Worm (Caenorhabditis elegans) whole organism, late embryonic: ENCODE data around the gene Y54G11A.19.

ENCODE experiments used
- C08G9.2 ChIP-seq: sonication (generic microtip); optimal IDR thresholded peaks from 2 replicates; lab custom pipeline; 2016; ENCODE audit warnings: mild to moderate bottlenecking, missing genetic modification characterization, moderate library complexity, missing compliant biosample characterization
- K02D7.2 ChIP-seq: sonication (generic microtip); optimal IDR thresholded peaks from 2 replicates; lab custom pipeline; 2017; ENCODE audit warnings: mild to moderate bottlenecking, missing genetic modification characterization, missing compliant biosample characterization
- K09A11.1 ChIP-seq: sonication (generic microtip); optimal IDR thresholded peaks from 2 replicates; lab custom pipeline; 2017; ENCODE audit warnings: antibody characterized with exemption, mild to moderate bottlenecking, missing genetic modification characterization, missing compliant biosample characterization; ENCODE audit not compliant: insufficient read depth
- Y22D7AL.16 ChIP-seq: sonication (generic microtip); optimal IDR thresholded peaks from 2 replicates; lab custom pipeline; 2016; ENCODE audit warnings: missing genetic modification characterization, missing compliant biosample characterization
- ama-1 ChIP-seq: fragments of 150-350 bp; optimal IDR thresholded peaks from 2 replicates; lab custom pipeline; 2014
- ceh-14 ChIP-seq: sonication (generic microtip); optimal IDR thresholded peaks from 2 replicates; lab custom pipeline; 2016; ENCODE audit warnings: missing genotype, missing genetic modification characterization, missing compliant biosample characterization
- ceh-19 ChIP-seq: fragments of 200-800 bp; sonication (Bioruptor generic); optimal IDR thresholded peaks from 2 replicates; lab custom pipeline; 2018; ENCODE audit warnings: mild to moderate bottlenecking, missing genetic modification characterization, missing compliant biosample characterization
- ceh-2 ChIP-seq: sonication (generic microtip); optimal IDR thresholded peaks from 2 replicates; lab custom pipeline; 2016; ENCODE audit warnings: missing genotype, missing genetic modification characterization, missing compliant biosample characterization
- ceh-22 ChIP-seq: sonication (generic microtip); optimal IDR thresholded peaks from 2 replicates; lab custom pipeline; 2017; ENCODE audit warnings: missing biosample characterization, missing genetic modification characterization
- ceh-24 ChIP-seq: sonication (generic microtip); optimal IDR thresholded peaks from 2 replicates; lab custom pipeline; 2016; ENCODE audit warnings: mild to moderate bottlenecking, missing genetic modification characterization, missing compliant biosample characterization
- ceh-31 ChIP-seq: sonication (generic microtip); optimal IDR thresholded peaks from 2 replicates; lab custom pipeline; 2016; ENCODE audit warnings: missing genetic modification characterization, missing compliant biosample characterization
- ceh-34 ChIP-seq: sonication (generic microtip); optimal IDR thresholded peaks from 2 replicates; lab custom pipeline; 2016; ENCODE audit warnings: mild to moderate bottlenecking, missing genetic modification characterization, missing compliant biosample characterization
- ceh-45 ChIP-seq: fragments of 200-800 bp; sonication (Bioruptor generic); IDR thresholded peaks from 2 replicates; pipeline ENCODE4 v1.3.6; 2022; ENCODE audit warnings: missing genetic modification reagents, missing genetic modification characterization, missing compliant biosample characterization
- ceh-48 ChIP-seq: sonication (generic microtip); optimal IDR thresholded peaks from 2 replicates; lab custom pipeline; 2016; ENCODE audit warnings: missing genetic modification characterization, inconsistent platforms, missing compliant biosample characterization
- ceh-9 ChIP-seq: sonication (generic microtip); optimal IDR thresholded peaks from 2 replicates; lab custom pipeline; 2016; ENCODE audit warnings: mild to moderate bottlenecking, missing genetic modification characterization, inconsistent platforms, missing compliant biosample characterization
- che-1 ChIP-seq: sonication (generic microtip); optimal IDR thresholded peaks from 2 replicates; lab custom pipeline; 2016; ENCODE audit warnings: mild to moderate bottlenecking, missing genetic modification characterization, missing compliant biosample characterization
- elt-2 ChIP-seq: sonication (generic microtip); optimal IDR thresholded peaks from 2 replicates; lab custom pipeline; 2016; ENCODE audit warnings: missing genetic modification reagents, missing genetic modification characterization, missing compliant biosample characterization
- ets-4 ChIP-seq: sonication (generic microtip); optimal IDR thresholded peaks from 2 replicates; lab custom pipeline; 2016; ENCODE audit warnings: missing genetic modification characterization, missing compliant biosample characterization
- eyg-1 ChIP-seq: sonication (generic microtip); optimal IDR thresholded peaks from 2 replicates; lab custom pipeline; 2016; ENCODE audit warnings: missing genotype, missing genetic modification characterization, missing compliant biosample characterization
- fax-1 ChIP-seq: sonication (generic microtip); optimal IDR thresholded peaks from 2 replicates; lab custom pipeline; 2016; ENCODE audit warnings: missing genotype, missing genetic modification characterization, missing compliant biosample characterization
- fkh-6 ChIP-seq: sonication (generic microtip); optimal IDR thresholded peaks from 2 replicates; lab custom pipeline; 2016; ENCODE audit warnings: missing genetic modification characterization, missing compliant biosample characterization
- gmeb-2 ChIP-seq: sonication (generic microtip); optimal IDR thresholded peaks from 2 replicates; lab custom pipeline; 2016; ENCODE audit warnings: missing genetic modification characterization, inconsistent platforms, missing compliant biosample characterization
- hlh-13 ChIP-seq: fragments of 200-800 bp; sonication (Bioruptor generic); optimal IDR thresholded peaks from 2 replicates; lab custom pipeline; 2018; ENCODE audit warnings: mild to moderate bottlenecking, missing genetic modification characterization, missing compliant biosample characterization
- hlh-15 ChIP-seq: sonication (generic microtip); optimal IDR thresholded peaks from 2 replicates; lab custom pipeline; 2016; ENCODE audit warnings: missing genetic modification characterization, missing compliant biosample characterization
- hlh-6 ChIP-seq: sonication (generic microtip); optimal IDR thresholded peaks from 2 replicates; lab custom pipeline; 2016; ENCODE audit warnings: missing genotype, missing genetic modification characterization, missing compliant biosample characterization
- hlh-8 ChIP-seq: sonication (generic microtip); optimal IDR thresholded peaks from 2 replicates; lab custom pipeline; 2016; ENCODE audit warnings: missing genotype, missing genetic modification characterization, missing compliant biosample characterization
- lim-6 ChIP-seq: sonication (generic microtip); optimal IDR thresholded peaks from 2 replicates; lab custom pipeline; 2016; ENCODE audit warnings: missing genetic modification characterization, missing compliant biosample characterization
- lin-11 ChIP-seq: fragments of 200-800 bp; sonication (Bioruptor generic); optimal IDR thresholded peaks from 2 replicates; lab custom pipeline; 2018; ENCODE audit warnings: mild to moderate bottlenecking, missing genetic modification characterization, missing compliant biosample characterization
- madf-2 ChIP-seq: sonication (generic microtip); optimal IDR thresholded peaks from 2 replicates; lab custom pipeline; 2017; ENCODE audit warnings: missing genetic modification characterization, missing compliant biosample characterization
- mec-3 ChIP-seq: sonication (generic microtip); optimal IDR thresholded peaks from 2 replicates; lab custom pipeline; 2016; ENCODE audit warnings: borderline replicate concordance, missing genetic modification characterization, missing compliant biosample characterization
- nfya-1 ChIP-seq: sonication (generic microtip); optimal IDR thresholded peaks from 2 replicates; lab custom pipeline; 2017; ENCODE audit warnings: missing genetic modification characterization, mild to moderate bottlenecking, missing compliant biosample characterization, antibody characterized with exemption, moderate library complexity
- nhr-11 ChIP-seq: fragments of 150-350 bp; optimal IDR thresholded peaks from 2 replicates; lab custom pipeline; 2014; ENCODE audit warnings: missing biosample characterization, missing genetic modification characterization
- odd-2 ChIP-seq: sonication (generic microtip); optimal IDR thresholded peaks from 2 replicates; lab custom pipeline; 2017; ENCODE audit warnings: antibody characterized with exemption, mild to moderate bottlenecking, missing genetic modification characterization, missing compliant biosample characterization
- pha-2 ChIP-seq: sonication (generic microtip); optimal IDR thresholded peaks from 2 replicates; lab custom pipeline; 2017; ENCODE audit warnings: mild to moderate bottlenecking, missing genetic modification characterization, missing compliant biosample characterization
- pqm-1 ChIP-seq: sonication (generic microtip); optimal IDR thresholded peaks from 2 replicates; lab custom pipeline; 2016; ENCODE audit warnings: missing genetic modification characterization, missing compliant biosample characterization
- pros-1 ChIP-seq: fragments of 150-350 bp; optimal IDR thresholded peaks from 2 replicates; lab custom pipeline; 2014; ENCODE audit warnings: missing biosample characterization, missing genetic modification reagents, missing genetic modification characterization
- sdc-2 ChIP-seq: sonication (generic microtip); optimal IDR thresholded peaks from 2 replicates; lab custom pipeline; 2016; ENCODE audit warnings: missing genotype, missing genetic modification characterization, missing compliant biosample characterization
- sox-2 ChIP-seq: fragments of 200-800 bp; sonication (Bioruptor generic); IDR thresholded peaks from 2 replicates; pipeline ENCODE4 v1.3.6; 2022; ENCODE audit warnings: missing genetic modification reagents, missing genetic modification characterization, missing compliant biosample characterization
- sox-4 ChIP-seq: sonication (generic microtip); optimal IDR thresholded peaks from 2 replicates; lab custom pipeline; 2017; ENCODE audit warnings: mild to moderate bottlenecking, missing genetic modification characterization, inconsistent platforms, missing compliant biosample characterization
- tbx-7 ChIP-seq: sonication (generic microtip); optimal IDR thresholded peaks from 2 replicates; lab custom pipeline; 2016; ENCODE audit warnings: missing genotype, missing genetic modification characterization, missing compliant biosample characterization
- ttx-3 ChIP-seq: sonication (generic microtip); optimal IDR thresholded peaks from 2 replicates; lab custom pipeline; 2016; ENCODE audit warnings: missing genetic modification reagents, missing genetic modification characterization, missing compliant biosample characterization
- unc-3 ChIP-seq, 2 experiments: fragments of 200-800 bp in 1 of 2; sonication (Bioruptor generic) in 1 of 2; sonication (generic microtip) in 1 of 2; conservative IDR thresholded peaks in 1 of 2; optimal IDR thresholded peaks in 1 of 2; 2 replicates each; pipeline versions ENCODE4 v1.3.6 to Lab custom; 2016 to 2022; ENCODE audit warnings: missing compliant biosample characterization in 2 of 2, missing genetic modification characterization in 2 of 2, missing genetic modification reagents in 1 of 2
- unc-42 ChIP-seq: sonication (generic microtip); optimal IDR thresholded peaks from 2 replicates; lab custom pipeline; 2016; ENCODE audit warnings: missing genotype, missing genetic modification characterization, missing compliant biosample characterization
- unc-55 ChIP-seq: sonication (generic microtip); optimal IDR thresholded peaks from 2 replicates; lab custom pipeline; 2017; ENCODE audit warnings: missing biosample characterization, missing genetic modification reagents, missing genetic modification characterization
- unc-86 ChIP-seq: sonication (generic microtip); optimal IDR thresholded peaks from 2 replicates; lab custom pipeline; 2016; ENCODE audit warnings: missing genetic modification characterization, missing compliant biosample characterization
- ztf-16 ChIP-seq: sonication (generic microtip); optimal IDR thresholded peaks from 2 replicates; lab custom pipeline; 2017; ENCODE audit warnings: missing genetic modification characterization, missing compliant biosample characterization

Y54G11A.19 gene

DNA sequence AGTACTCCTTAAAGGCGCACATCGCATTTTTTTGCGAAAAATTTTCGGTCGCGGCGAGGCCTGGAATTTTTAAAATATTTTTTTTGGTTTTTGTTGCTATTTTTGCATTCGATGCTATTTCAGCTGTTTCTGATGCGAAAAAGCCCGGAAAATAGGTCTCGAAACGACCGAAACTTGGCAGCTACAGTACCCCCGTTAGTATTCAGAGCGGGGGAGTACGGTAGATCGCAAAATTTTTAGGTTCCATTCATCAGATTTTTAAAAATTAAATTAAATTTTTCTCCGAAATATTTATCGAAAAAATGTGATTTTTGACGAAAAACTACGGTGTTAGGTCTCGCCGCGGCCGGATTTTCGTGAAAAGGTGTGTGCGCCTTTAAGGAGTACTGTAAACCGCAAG, 829 bp downstream of the Y54G11A.19 start:
- TF ChIP-seq tbx-7 (tag; lab: Kevin White, UChicago), result no peak
- TF ChIP-seq ama-1 (lab: Kevin White, UChicago), result no peak
- TF ChIP-seq ceh-9 (tag; lab: Kevin White, UChicago), result no peak
- no peak for TF ChIP-seq ceh-31 (tag; lab: Kevin White, UChicago)
- no peak for TF ChIP-seq sdc-2 (tag; lab: Kevin White, UChicago)
- no peak for TF ChIP-seq eyg-1 (tag; lab: Kevin White, UChicago)

- TF ChIP-seq elt-2, result no peak
- TF ChIP-seq ets-4 (tag; lab: Kevin White, UChicago), result no peak
- TF ChIP-seq ceh-2 (tag; lab: Kevin White, UChicago), result no peak
- TF ChIP-seq madf-2 (tag; lab: Kevin White, UChicago), result no peak
- no peak for TF ChIP-seq ceh-19 (GFP tag; lab: Kevin White, UChicago)
- TF ChIP-seq pha-2 (tag; lab: Kevin White, UChicago), result no peak
- no peak for TF ChIP-seq pqm-1
- TF ChIP-seq K02D7.2 (tag; lab: Kevin White, UChicago), result no peak
- no peak for TF ChIP-seq unc-86 (tag; lab: Kevin White, UChicago)
- TF ChIP-seq sdc-2 (tag; lab: Kevin White, UChicago), result no peak
These were observed 4.6 kb downstream of the Y54G11A.19 start, which contains the start of gene Y54G11A.2 for ce11 chrII:14252057-14252456. Gene Y54G11A.2 (plus strand): TSS chrII:14252357.

ce11 chrII:14251400-14251940, 5.2 kb downstream of the Y54G11A.19 start:
- TF ChIP-seq Y22D7AL.16 (tag; lab: Kevin White, UChicago) (peak; percentile 36), ceh-45 (no peak), nhr-11 (tag; lab: Kevin White, UChicago) (no peak), pros-1 (tag; lab: Kevin White, UChicago) (peak; percentile 55), sdc-2 (tag; lab: Kevin White, UChicago) (peak; percentile 60), lim-6 (tag; lab: Kevin White, UChicago) (no peak), che-1 (peak; percentile 16), K09A11.1 (tag; lab: Kevin White, UChicago) (peak; percentile 6), ama-1 (lab: Kevin White, UChicago) (peak; percentile 90), C08G9.2 (tag; lab: Kevin White, UChicago) (peak; percentile 61), hlh-15 (tag; lab: Kevin White, UChicago) (peak; percentile 18), gmeb-2 (no peak), ceh-34 (peak; percentile 88), ceh-22 (tag; lab: Kevin White, UChicago) (peak; percentile 47), fkh-6 (tag; lab: Kevin White, UChicago) (peak; percentile 70), unc-55 (GFP tag; lab: Kevin White, UChicago) (peak; percentile 74), nfya-1 (tag; lab: Kevin White, UChicago) (peak; percentile 94), ttx-3 (no peak), lin-11 (peak; percentile 0), hlh-13 (GFP tag; lab: Kevin White, UChicago) (no peak), mec-3 (no peak), hlh-8 (tag; lab: Kevin White, UChicago) (peak; percentile 52), fax-1 (peak; percentile 16), ceh-48 (tag; lab: Kevin White, UChicago) (no peak), ceh-2 (tag; lab: Kevin White, UChicago) (peak; percentile 42), ceh-19 (GFP tag; lab: Kevin White, UChicago) (peak; percentile 74), sox-2 (GFP tag; lab: Robert Waterston, UW) (peak; percentile 3; the same call in 1 of the 2 replicates), hlh-6 (tag; lab: Kevin White, UChicago) (peak; percentile 37), unc-42 (tag; lab: Kevin White, UChicago) (peak; percentile 85), odd-2 (tag; lab: Kevin White, UChicago) (no peak), sox-4 (tag; lab: Kevin White, UChicago) (peak; percentile 11), ceh-24 (tag; lab: Kevin White, UChicago) (no peak), unc-86 (tag; lab: Kevin White, UChicago) (no peak), ets-4 (tag; lab: Kevin White, UChicago) (peak; percentile 72), ztf-16 (tag; lab: Kevin White, UChicago) (peak; percentile 27), ceh-14 (tag; lab: Kevin White, UChicago) (peak; percentile 79), pqm-1 (no peak), ceh-31 (tag; lab: Kevin White, UChicago) (peak; percentile 90), tbx-7 (tag; lab: Kevin White, UChicago) (peak; percentile 10), unc-3 (GFP tag; conservative IDR thresholded peaks at IDR 0.05; lab: Robert Waterston, UW) (no peak), unc-3 (tag; optimal IDR thresholded peaks at IDR 0.05; lab: Kevin White, UChicago) (peak; percentile 56)
